Worm (Caenorhabditis elegans): Measurements from ENCODE around the gene ZK652.8.

The ZK652.8 gene

ce11 chrIII:7855468-7855867 lies 12.0 kb upstream of the ZK652.8 start:
- no peak for TF ChIP-seq hmg-20 (GFP tag; IDR thresholded peaks at IDR 0.05)
- peak; percentile 68 for TF ChIP-seq lin-54 (GFP tag; optimal IDR thresholded peaks at IDR 0.05)
- peak in 1 of 3 experiments; percentile 22 for TF ChIP-seq lin-35 (GFP tag; optimal IDR thresholded peaks at IDR 0.05)
- TF ChIP-seq Y56A3A.18 (GFP tag; IDR thresholded peaks at IDR 0.05): 0 out of 2 replicates have a peak, but pooled peaks have one; percentile 46
- 0 out of 2 replicates have a peak, but pooled peaks have one; percentile 11 for TF ChIP-seq C17E4.6 (GFP tag; IDR thresholded peaks at IDR 0.05)
- TF ChIP-seq hsf-1 (GFP tag; IDR thresholded peaks at IDR 0.05): peak; percentile 73
- TF ChIP-seq F52B5.7 (tag; optimal IDR thresholded peaks at IDR 0.05): no peak
- TF ChIP-seq hrde-1 (tag; optimal IDR thresholded peaks at IDR 0.05; ENCODE audit: borderline replicate concordance): peak; percentile 76
- TF ChIP-seq madf-3 (GFP tag; IDR thresholded peaks at IDR 0.05): peak; percentile 74
- TF ChIP-seq madf-8 (GFP tag; conservative IDR thresholded peaks at IDR 0.05): peak; percentile 11; the same call in 1 of the 2 replicates
- peak; percentile 64 for TF ChIP-seq tlf-1 (GFP tag; optimal IDR thresholded peaks at IDR 0.05)
- TF ChIP-seq ztf-18 (tag; optimal IDR thresholded peaks at IDR 0.05): peak; percentile 45
- TF ChIP-seq rcor-1 (GFP tag; IDR thresholded peaks at IDR 0.05): peak; percentile 61
- TF ChIP-seq somi-1 (GFP tag; optimal IDR thresholded peaks at IDR 0.05): peak; percentile 12
- peak; percentile 79 for TF ChIP-seq snpc-3.4 (tag; optimal IDR thresholded peaks at IDR 0.05)
- TF ChIP-seq Y53G8AR.9 (GFP tag; conservative IDR thresholded peaks at IDR 0.05): peak; percentile 53; the same call in 1 of the 2 replicates
- TF ChIP-seq ceh-100 (GFP tag; IDR thresholded peaks at IDR 0.05): peak; percentile 57
- TF ChIP-seq aptf-3 (GFP tag; IDR thresholded peaks at IDR 0.05): no peak
- peak; percentile 14 for TF ChIP-seq efl-1 (GFP tag; optimal IDR thresholded peaks at IDR 0.05)
- peak; percentile 82 for TF ChIP-seq B0336.3 (GFP tag; IDR thresholded peaks at IDR 0.05)
- peak; percentile 77 for TF ChIP-seq lin-26 (GFP tag; IDR thresholded peaks at IDR 0.05)
- TF ChIP-seq T26A5.8 (tag; optimal IDR thresholded peaks at IDR 0.05): no peak
- TF ChIP-seq him-1 (tag; optimal IDR thresholded peaks at IDR 0.05): peak; percentile 53
- TF ChIP-seq F49E8.2 (tag; optimal IDR thresholded peaks at IDR 0.05; ENCODE audit: insufficient read depth): peak; percentile 82
- TF ChIP-seq dox-1 (GFP tag; IDR thresholded peaks at IDR 0.05): peak; percentile 48; the same call in 1 of the 2 replicates
- TF ChIP-seq F57A8.1 (GFP tag; optimal IDR thresholded peaks at IDR 0.05): no peak
- no peak for TF ChIP-seq attf-3 (GFP tag; conservative IDR thresholded peaks at IDR 0.05)
- no peak for TF ChIP-seq die-1 (tag; optimal IDR thresholded peaks at IDR 0.05)
- TF ChIP-seq ekl-4 (GFP tag; IDR thresholded peaks at IDR 0.05): peak; percentile 78
- TF ChIP-seq tbp1 (GFP tag; optimal IDR thresholded peaks at IDR 0.05): no peak
- no peak for TF ChIP-seq cebp-1 (GFP tag; IDR thresholded peaks at IDR 0.05)
- TF ChIP-seq cebp-1 (tag; optimal IDR thresholded peaks at IDR 0.05): peak; percentile 19
- TF ChIP-seq lir-1 (GFP tag; conservative IDR thresholded peaks at IDR 0.05): no peak
- peak; percentile 49 for TF ChIP-seq lsl-1 (GFP tag; optimal IDR thresholded peaks at IDR 0.05)
- peak; percentile 9 for TF ChIP-seq nhr-90 (tag; optimal IDR thresholded peaks at IDR 0.05)
- no peak for TF ChIP-seq bed-2 (GFP tag; IDR thresholded peaks at IDR 0.05)
- TF ChIP-seq snpc-1.3 (tag; optimal IDR thresholded peaks at IDR 0.05; ENCODE audit: insufficient read depth): peak; percentile 11
- peak; percentile 20; the same call in 1 of the 2 replicates for TF ChIP-seq hmg-1.2 (GFP tag; IDR thresholded peaks at IDR 0.05)
- peak; percentile 48; the same call in 1 of the 2 replicates for TF ChIP-seq F39B2.1 (GFP tag; IDR thresholded peaks at IDR 0.05)
- TF ChIP-seq F33H1.4 (GFP tag; IDR thresholded peaks at IDR 0.05): 0 out of 2 replicates have a peak, but pooled peaks have one; percentile 24
- TF ChIP-seq unc-62 (GFP tag; optimal IDR thresholded peaks at IDR 0.05): no peak
- peak; percentile 11 for TF ChIP-seq athp-1 (tag; optimal IDR thresholded peaks at IDR 0.05)
- no peak for TF ChIP-seq lin-40 (tag; optimal IDR thresholded peaks at IDR 0.05)
- peak; percentile 79; the same call in 1 of the 2 replicates for TF ChIP-seq attf-6 (GFP tag; IDR thresholded peaks at IDR 0.05)
- TF ChIP-seq pbrm-1 (GFP tag; IDR thresholded peaks at IDR 0.05): peak; percentile 66; the same call in 1 of the 2 replicates
- peak; percentile 69; the same call in 1 of the 2 replicates for TF ChIP-seq Y95B8A.8 (GFP tag; IDR thresholded peaks at IDR 0.05)
- no peak for TF ChIP-seq ama-1 (optimal IDR thresholded peaks at IDR 0.05)
- peak in 1 of 2 experiments; percentile 88 for TF ChIP-seq ama-1 (GFP tag; optimal IDR thresholded peaks at IDR 0.05)

Data from whole organism, young adult.